Fruit fly (Drosophila melanogaster) whole organism, pupa: ENCODE results near the gene RapGAP1.

Source experiments
- CG10348 ChIP-seq: fragments of 200-800 bp; sonication (Bioruptor generic); IDR thresholded peaks from 2 replicates; pipeline ENCODE4 v1.3.6; 2022; ENCODE audit warnings: missing biosample characterization, missing genetic modification characterization
- CG12605 ChIP-seq: fragments of 200-800 bp; sonication (Bioruptor generic); IDR thresholded peaks from 2 replicates; pipeline ENCODE4 v1.3.6; 2022; ENCODE audit warnings: missing biosample characterization, missing genetic modification characterization
- CG13204 ChIP-seq: fragments of 200-800 bp; sonication (Bioruptor generic); optimal IDR thresholded peaks from 2 replicates; lab custom pipeline; 2018; ENCODE audit warnings: missing biosample characterization, mild to moderate bottlenecking, missing genetic modification characterization, moderate library complexity
- CG14655 ChIP-seq: fragments of 200-800 bp; sonication (Bioruptor generic); optimal IDR thresholded peaks from 3 replicates; lab custom pipeline; 2017; ENCODE audit warnings: mild to moderate bottlenecking, missing biosample characterization, missing genetic modification reagents, missing genetic modification characterization
- CG15710 ChIP-seq: fragments of 200-800 bp; sonication (Bioruptor generic); optimal IDR thresholded peaks from 2 replicates; lab custom pipeline; 2018; ENCODE audit warnings: missing biosample characterization, mild to moderate bottlenecking, missing genetic modification characterization, moderate library complexity
- CG17806 ChIP-seq: fragments of 200-800 bp; sonication (Bioruptor generic); optimal IDR thresholded peaks from 2 replicates; lab custom pipeline; 2018; ENCODE audit warnings: missing biosample characterization, mild to moderate bottlenecking, missing genetic modification characterization, moderate library complexity
- CG32121 ChIP-seq: fragments of 200-800 bp; sonication (Bioruptor generic); IDR thresholded peaks from 2 replicates; pipeline ENCODE4 v1.3.6; 2022; ENCODE audit warnings: missing biosample characterization, missing genetic modification characterization
- CG34367 ChIP-seq: fragments of 200-800 bp; sonication (Bioruptor generic); optimal IDR thresholded peaks from 2 replicates; lab custom pipeline; 2018; ENCODE audit warnings: missing biosample characterization, mild to moderate bottlenecking, missing genetic modification characterization
- CG4496 ChIP-seq: fragments of 200-800 bp; sonication (Bioruptor generic); IDR thresholded peaks from 3 replicates; pipeline ENCODE4 v1.3.6; 2022; ENCODE audit warnings: missing biosample characterization, missing genetic modification characterization
- CG8159 ChIP-seq: fragments of 200-800 bp; sonication (Bioruptor generic); optimal IDR thresholded peaks from 3 replicates; lab custom pipeline; 2018; ENCODE audit warnings: missing biosample characterization, mild to moderate bottlenecking, missing genetic modification characterization, moderate library complexity
- CG8301 ChIP-seq: fragments of 200-800 bp; sonication (Bioruptor generic); optimal IDR thresholded peaks from 2 replicates; lab custom pipeline; 2018; ENCODE audit warnings: missing biosample characterization, mild to moderate bottlenecking, missing genetic modification characterization
- CG9948 ChIP-seq: fragments of 200-800 bp; sonication (Bioruptor generic); optimal IDR thresholded peaks from 2 replicates; lab custom pipeline; 2018; ENCODE audit warnings: missing biosample characterization, mild to moderate bottlenecking, missing genetic modification characterization, moderate library complexity
- D1 ChIP-seq: fragments of 200-800 bp; sonication (Bioruptor generic); optimal IDR thresholded peaks from 2 replicates; lab custom pipeline; 2018; ENCODE audit warnings: missing biosample characterization, mild to moderate bottlenecking, missing genetic modification characterization, moderate library complexity
- EcR ChIP-seq: fragments of 200-800 bp; sonication (Bioruptor generic); optimal IDR thresholded peaks from 3 replicates; lab custom pipeline; 2019; ENCODE audit warnings: missing biosample characterization, missing genetic modification characterization, mild to moderate bottlenecking, moderate library complexity, missing genetic modification reagents
- Ets98B ChIP-seq: fragments of 200-800 bp; sonication (Bioruptor generic); IDR thresholded peaks from 2 replicates; pipeline ENCODE4 v1.3.6; 2022; ENCODE audit warnings: missing biosample characterization, missing genetic modification characterization
- Pif1A ChIP-seq: fragments of 200-800 bp; sonication (Bioruptor generic); optimal IDR thresholded peaks from 3 replicates; lab custom pipeline; 2016; ENCODE audit warnings: missing biosample characterization, missing genetic modification characterization
- Pif1B ChIP-seq: fragments of 200-800 bp; sonication (Bioruptor generic); optimal IDR thresholded peaks from 3 replicates; lab custom pipeline; 2016; ENCODE audit warnings: missing biosample characterization, missing genetic modification characterization
- Snoo ChIP-seq: fragments of 200-800 bp; sonication (Bioruptor generic); optimal IDR thresholded peaks from 3 replicates; lab custom pipeline; 2017; ENCODE audit warnings: missing biosample characterization, mild to moderate bottlenecking, missing genetic modification characterization, inconsistent platforms
- fd96Ca ChIP-seq: fragments of 200-800 bp; sonication (Bioruptor generic); IDR thresholded peaks from 3 replicates; pipeline ENCODE4 v1.3.6; 2022; ENCODE audit warnings: missing biosample characterization, missing genetic modification characterization
- gl ChIP-seq: fragments of 200-800 bp; sonication (Bioruptor generic); optimal IDR thresholded peaks from 2 replicates; lab custom pipeline; 2018; ENCODE audit warnings: missing biosample characterization, mild to moderate bottlenecking, missing genetic modification characterization
- rn ChIP-seq: fragments of 200-800 bp; sonication (Bioruptor generic); IDR thresholded peaks from 2 replicates; pipeline ENCODE4 v1.3.6; 2022; ENCODE audit warnings: missing biosample characterization, missing genetic modification characterization

RapGAP1 gene

DNA sequence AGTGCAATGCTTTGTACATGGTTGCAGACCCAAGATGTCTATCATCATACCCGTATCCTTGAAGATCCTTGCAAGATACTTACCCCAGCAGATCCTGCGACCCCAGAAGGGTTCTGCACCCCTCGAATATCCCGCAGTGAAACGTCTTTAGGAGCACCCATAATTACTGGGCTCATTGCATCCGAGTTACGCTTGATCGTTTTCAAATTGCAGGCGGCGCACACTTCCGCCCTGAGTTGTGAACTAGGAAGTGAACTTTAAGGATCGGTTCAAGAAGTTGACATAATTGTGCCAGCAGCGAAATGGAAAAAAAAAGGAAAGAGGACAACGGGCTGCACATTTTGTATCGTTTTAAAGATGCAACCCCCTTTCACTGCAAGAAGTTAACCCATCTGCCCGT is 39.8 kb upstream of the RapGAP1 start:
- TF ChIP-seq gl (no peak), CG14655 (GFP tag; lab: Kevin White, UChicago) (no peak), D1 (tag; lab: Kevin White, UChicago) (no peak), CG8301 (tag; lab: Kevin White, UChicago) (no peak), rn (GFP tag; lab: Robert Waterston, UW) (no peak), CG4496 (GFP tag; lab: Robert Waterston, UW) (no peak), CG9948 (no peak), Pif1B (GFP tag; lab: Kevin White, UChicago) (no peak), fd96Ca (no peak), CG32121 (GFP tag; lab: Robert Waterston, UW) (no peak), CG34367 (tag; lab: Kevin White, UChicago) (no peak)

DNA sequence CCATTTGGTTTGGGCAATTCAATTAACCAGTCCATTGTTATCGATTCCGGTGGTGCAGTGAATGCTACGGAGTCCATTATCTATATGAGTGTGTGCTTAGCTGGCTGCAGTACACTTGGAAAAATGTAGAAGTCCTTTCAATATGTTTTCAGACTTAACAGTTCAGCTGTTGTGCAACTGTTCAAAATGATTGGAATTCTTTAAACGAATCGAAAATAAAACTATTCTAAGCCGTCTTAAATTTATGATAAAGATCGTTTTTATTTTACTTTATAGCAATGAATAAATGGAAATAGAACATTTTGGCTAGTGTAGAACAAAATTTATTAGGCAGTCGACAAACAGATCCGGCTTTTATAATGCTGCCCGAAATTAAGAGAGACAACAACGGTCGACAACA is 38.0 kb upstream of the RapGAP1 start:
- TF ChIP-seq CG10348 (GFP tag; lab: Robert Waterston, UW) (no peak), CG17806 (no peak), Pif1A (no peak), CG8159 (tag; lab: Kevin White, UChicago) (no peak), rn (GFP tag; lab: Robert Waterston, UW) (no peak)

DNA sequence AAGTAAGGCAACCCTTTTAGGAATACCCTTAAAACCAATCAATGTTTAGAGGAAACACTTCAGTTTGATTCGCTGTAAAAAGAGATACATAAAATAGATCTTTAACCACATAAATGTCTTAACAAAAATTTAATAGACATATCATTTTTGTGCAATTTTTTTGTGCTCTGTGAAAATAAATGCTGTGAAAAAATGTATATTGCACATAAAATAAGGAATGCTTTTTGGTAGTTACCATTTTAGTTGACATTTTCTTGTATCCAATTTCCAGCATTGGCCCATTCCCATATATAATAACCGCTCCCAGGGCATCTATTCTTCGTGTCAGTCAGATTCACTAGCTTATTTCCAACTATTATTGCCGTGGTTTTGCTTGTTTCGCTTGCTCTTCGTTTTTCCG is 33.5 kb upstream of the RapGAP1 start:
- TF ChIP-seq CG8301 (tag; lab: Kevin White, UChicago) (peak; percentile 7), CG9948 (peak; percentile 20), CG15710 (no peak), D1 (tag; lab: Kevin White, UChicago) (no peak), CG13204 (GFP tag; lab: Kevin White, UChicago) (no peak), gl (no peak), Ets98B (GFP tag; lab: Robert Waterston, UW) (no peak), EcR (GFP tag; lab: Kevin White, UChicago) (no peak), CG14655 (GFP tag; lab: Kevin White, UChicago) (peak; percentile 58), Pif1B (GFP tag; lab: Kevin White, UChicago) (no peak)

DNA sequence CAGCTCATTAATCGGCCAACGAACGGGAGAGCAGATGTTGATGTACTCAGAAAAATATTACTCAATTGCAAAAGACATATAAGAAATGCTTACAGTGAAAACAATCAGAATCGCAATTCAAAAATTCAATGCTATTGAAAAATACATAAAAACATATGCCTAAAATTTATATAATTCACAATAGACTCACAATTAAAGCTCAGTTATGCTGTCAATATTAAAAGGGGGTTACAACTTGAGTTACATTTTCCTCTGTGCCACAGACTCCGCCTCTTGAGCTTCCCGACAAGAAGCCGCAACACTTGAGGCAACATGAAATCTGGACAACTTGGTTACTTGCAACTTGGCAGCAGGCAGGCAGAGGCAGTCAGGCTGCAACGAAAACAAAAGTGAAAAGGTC is 32.8 kb upstream of the RapGAP1 start:
- TF ChIP-seq CG10348 (GFP tag; lab: Robert Waterston, UW) (no peak), CG32121 (GFP tag; lab: Robert Waterston, UW) (peak; percentile 67), fd96Ca (0 out of 3 replicates have a peak, but pooled peaks have one; percentile 49), Pif1B (GFP tag; lab: Kevin White, UChicago) (peak; percentile 28), CG12605 (GFP tag; lab: Robert Waterston, UW) (no peak), CG17806 (peak; percentile 71), Pif1A (peak; percentile 65), Snoo (peak; percentile 38), D1 (tag; lab: Kevin White, UChicago) (no peak), gl (no peak), CG13204 (GFP tag; lab: Kevin White, UChicago) (no peak), EcR (GFP tag; lab: Kevin White, UChicago) (peak; percentile 11), CG4496 (GFP tag; lab: Robert Waterston, UW) (peak; percentile 80), CG14655 (GFP tag; lab: Kevin White, UChicago) (peak; percentile 76), Ets98B (GFP tag; lab: Robert Waterston, UW) (peak; percentile 79), CG15710 (peak; percentile 64), CG8159 (tag; lab: Kevin White, UChicago) (peak; percentile 71), CG8301 (tag; lab: Kevin White, UChicago) (peak; percentile 70), CG34367 (tag; lab: Kevin White, UChicago) (peak; percentile 61), rn (GFP tag; lab: Robert Waterston, UW) (peak; percentile 39; the same call in 1 of the 2 replicates), CG9948 (peak; percentile 62)

DNA sequence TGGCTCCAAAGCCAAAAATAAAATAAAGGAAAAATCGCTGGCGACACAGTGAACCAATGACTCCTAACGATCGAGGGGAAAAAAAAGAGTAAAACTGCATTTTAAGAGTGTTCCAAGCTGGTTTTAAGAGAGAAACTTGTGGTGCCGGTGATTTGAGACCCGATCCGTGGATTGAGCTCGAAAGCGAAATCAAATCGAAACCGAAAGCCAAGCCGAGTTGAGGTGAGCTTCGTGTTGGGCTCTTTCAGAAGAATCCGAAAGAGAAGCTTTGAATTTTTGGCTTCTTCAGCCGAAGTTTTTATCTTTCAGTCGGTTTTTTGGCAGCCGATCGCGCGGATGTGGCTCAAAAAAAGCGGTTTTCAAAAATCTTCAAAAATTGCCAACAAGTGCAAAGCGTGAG is 29.3 kb upstream of the RapGAP1 start, which contains the start of gene CG6739:
CG6739 (plus strand) TSS at position 307 of the 400 bp plus-strand sequence.
- peak; percentile 57 for TF ChIP-seq Snoo
- no peak for TF ChIP-seq EcR (GFP tag; lab: Kevin White, UChicago)
- TF ChIP-seq CG8301 (tag; lab: Kevin White, UChicago) = peak; percentile 55
- TF ChIP-seq CG10348 (GFP tag; lab: Robert Waterston, UW) = no peak
- TF ChIP-seq CG14655 (GFP tag; lab: Kevin White, UChicago) = peak; percentile 63
- TF ChIP-seq CG13204 (GFP tag; lab: Kevin White, UChicago) = no peak
- peak; percentile 26 for TF ChIP-seq Pif1A
- TF ChIP-seq CG12605 (GFP tag; lab: Robert Waterston, UW) = 0 out of 2 replicates have a peak, but pooled peaks have one; percentile 11
- TF ChIP-seq CG15710 = no peak
- TF ChIP-seq CG32121 (GFP tag; lab: Robert Waterston, UW) = 0 out of 2 replicates have a peak, but pooled peaks have one; percentile 13
- peak; percentile 62; the same call in 1 of the 2 replicates for TF ChIP-seq Ets98B (GFP tag; lab: Robert Waterston, UW)
- no peak for TF ChIP-seq gl
- no peak for TF ChIP-seq D1 (tag; lab: Kevin White, UChicago)
- peak; percentile 46; the same call in 1 of the 3 replicates for TF ChIP-seq CG4496 (GFP tag; lab: Robert Waterston, UW)
- no peak for TF ChIP-seq fd96Ca
- TF ChIP-seq CG8159 (tag; lab: Kevin White, UChicago) = no peak

DNA sequence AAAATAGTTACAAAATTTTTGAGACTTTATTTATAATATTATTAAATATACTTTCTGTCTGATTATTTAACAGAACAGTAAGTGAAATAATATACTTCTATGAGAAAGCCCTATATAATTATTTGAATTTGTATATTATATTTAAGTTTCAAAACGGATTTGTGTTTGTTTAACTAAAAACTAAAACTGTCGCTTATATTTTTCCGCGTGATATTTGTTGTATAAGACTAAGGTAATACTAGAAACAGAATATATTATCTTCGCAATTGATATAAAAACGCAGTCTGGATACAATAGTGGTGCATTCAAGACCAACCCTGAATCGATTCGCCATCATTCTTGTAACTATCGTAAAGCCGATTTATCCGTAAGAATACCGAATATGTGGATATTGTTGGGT is 26.5 kb upstream of the RapGAP1 start, which contains the start of gene Cyp4d21:
Cyp4d21 (plus strand) TSS at position 301 of the 400 bp plus-strand sequence.
- TF ChIP-seq EcR (GFP tag; lab: Kevin White, UChicago) = no peak
